Worm (Caenorhabditis elegans) whole organism, mixed stage, embryonic: Measurements from ENCODE around the gene srz-6.

ENCODE experiments used
- ces-1 ChIP-seq: fragments of 150-350 bp; optimal IDR thresholded peaks from 2 replicates; lab custom pipeline; 2014; ENCODE audit warnings: missing biosample characterization, missing genetic modification reagents, missing genetic modification characterization
- elt-1 ChIP-seq: sonication (generic microtip); optimal IDR thresholded peaks from 2 replicates; lab custom pipeline; 2017; ENCODE audit warnings: missing genetic modification characterization, mild to moderate bottlenecking, missing compliant biosample characterization, antibody characterized with exemption, moderate library complexity, borderline replicate concordance; ENCODE audit not compliant: insufficient read depth
- lin-13 ChIP-seq: fragments of 150-350 bp; optimal IDR thresholded peaks from 2 replicates; lab custom pipeline; 2014; ENCODE audit warnings: missing biosample characterization, missing genetic modification characterization
- lsy-2 ChIP-seq: fragments of 150-350 bp; optimal IDR thresholded peaks from 2 replicates; lab custom pipeline; 2014; ENCODE audit warnings: missing biosample characterization, missing genetic modification characterization
- nhr-237 ChIP-seq: fragments of 150-350 bp; optimal IDR thresholded peaks from 2 replicates; lab custom pipeline; 2014; ENCODE audit warnings: missing biosample characterization, missing genetic modification characterization
- pha-4 ChIP-seq: fragments of 150-350 bp; optimal IDR thresholded peaks from 2 replicates; lab custom pipeline; 2018; ENCODE audit warnings: missing biosample characterization, missing genetic modification reagents, missing genetic modification characterization
- snpc-4 ChIP-seq: fragments of 150-350 bp; optimal IDR thresholded peaks from 2 replicates; lab custom pipeline; 2014; ENCODE audit warnings: missing biosample characterization, missing genetic modification characterization
- unc-39 ChIP-seq: fragments of 150-350 bp; optimal IDR thresholded peaks from 2 replicates; lab custom pipeline; 2014; ENCODE audit warnings: missing biosample characterization, missing genetic modification characterization
- unc-62 ChIP-seq: fragments of 150-350 bp; optimal IDR thresholded peaks from 2 replicates; lab custom pipeline; 2014; ENCODE audit warnings: missing biosample characterization, missing genetic modification reagents, missing genetic modification characterization
- ztf-11 ChIP-seq: fragments of 150-350 bp; optimal IDR thresholded peaks from 2 replicates; lab custom pipeline; 2014; ENCODE audit warnings: missing biosample characterization, missing genetic modification characterization

ce11 chrII:12494067-12494477 is 2.0 kb downstream of the srz-6 start:
- no peak for TF ChIP-seq nhr-237 (tag; lab: Kevin White, UChicago)
- TF ChIP-seq lin-13 (tag; lab: Kevin White, UChicago): no peak
- no peak for TF ChIP-seq ztf-11 (tag; lab: Kevin White, UChicago)
- TF ChIP-seq ces-1 (GFP tag; lab: Kevin White, UChicago): no peak
- TF ChIP-seq snpc-4 (tag; lab: Kevin White, UChicago): no peak
- no peak for TF ChIP-seq unc-62
- TF ChIP-seq unc-39 (tag; lab: Kevin White, UChicago): no peak
- no peak for TF ChIP-seq pha-4 (tag; lab: Kevin White, UChicago)
- no peak for TF ChIP-seq lsy-2 (tag; lab: Kevin White, UChicago)
- TF ChIP-seq elt-1 (tag; lab: Kevin White, UChicago): no peak
